Fruit fly (Drosophila melanogaster) whole organism, wandering third instar larva: ENCODE measurements around the gene CG14565.

ENCODE experiments used
- CrebA ChIP-seq: fragments of 200-800 bp; sonication (Bioruptor generic); optimal IDR thresholded peaks from 2 replicates; lab custom pipeline; 2016; ENCODE audit warnings: missing biosample characterization, mild to moderate bottlenecking, missing genetic modification characterization, borderline replicate concordance
- GATAd ChIP-seq: sonication (Bioruptor generic); optimal IDR thresholded peaks from 2 replicates; lab custom pipeline; 2016; ENCODE audit warnings: missing biosample characterization, missing genetic modification characterization
- Hr78 ChIP-seq: fragments of >200 bp; optimal IDR thresholded peaks from 2 replicates; lab custom pipeline; 2017; ENCODE audit warnings: missing biosample characterization, missing genetic modification characterization
- Myc ChIP-seq: fragments of >200 bp; optimal IDR thresholded peaks from 2 replicates; lab custom pipeline; 2017
- ey ChIP-seq: fragments of 200-800 bp; sonication (Bioruptor generic); optimal IDR thresholded peaks from 2 replicates; lab custom pipeline; 2016; ENCODE audit warnings: missing biosample characterization, missing genetic modification characterization
- h ChIP-seq: fragments of 200-800 bp; sonication (Bioruptor generic); optimal IDR thresholded peaks from 3 replicates; lab custom pipeline; 2016; ENCODE audit warnings: missing biosample characterization, mild to moderate bottlenecking, missing genetic modification characterization
- sage ChIP-seq: fragments of 200-800 bp; sonication (Bioruptor generic); optimal IDR thresholded peaks from 2 replicates; lab custom pipeline; 2016; ENCODE audit warnings: missing biosample characterization, mild to moderate bottlenecking, missing genetic modification characterization

DNA sequence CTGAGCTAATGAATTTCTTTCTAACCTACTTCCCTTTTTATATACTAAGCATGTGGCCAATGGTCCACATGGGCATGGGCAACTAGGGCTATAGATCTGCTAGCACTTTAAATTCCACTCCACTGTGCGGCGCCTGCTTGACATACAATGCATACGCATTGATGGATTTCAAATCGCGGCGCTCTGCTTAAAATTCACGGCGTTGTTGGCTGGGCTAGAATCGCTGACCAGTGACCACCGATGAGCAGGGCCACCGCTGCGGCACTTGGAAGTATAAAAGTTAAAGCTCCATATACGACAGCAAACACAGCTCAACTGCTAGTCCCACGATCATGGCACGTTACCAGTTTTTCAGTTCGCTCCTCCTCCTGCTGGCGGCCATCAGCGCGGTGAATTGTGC is 10.3 kb downstream of the CG14565 start, which contains the start of gene CG14573:
- TF ChIP-seq ey (GFP tag; lab: Kevin White, UChicago) = no peak
- TF ChIP-seq GATAd = no peak
- TF ChIP-seq sage = no peak
- no peak for TF ChIP-seq h (GFP tag; lab: Kevin White, UChicago)
- TF ChIP-seq Hr78 (GFP tag; lab: Kevin White, UChicago) = no peak
- no peak for TF ChIP-seq Myc (lab: Kevin White, UChicago)
- no peak for TF ChIP-seq CrebA (GFP tag; lab: Kevin White, UChicago)
